Worm (Caenorhabditis elegans) whole organism, L4/young adult: ENCODE results near the gene uda-1.

ENCODE experiments used
- W03F9.2 ChIP-seq: fragments of 150-350 bp; optimal IDR thresholded peaks from 2 replicates; lab custom pipeline; 2014; ENCODE audit warnings: missing biosample characterization, missing genetic modification characterization
- dao-5 ChIP-seq: sonication (generic microtip); optimal IDR thresholded peaks from 2 replicates; lab custom pipeline; 2016; ENCODE audit warnings: missing genotype, missing genetic modification characterization, moderate library complexity, missing compliant biosample characterization
- him-1 ChIP-seq: sonication (generic microtip); optimal IDR thresholded peaks from 2 replicates; lab custom pipeline; 2016; ENCODE audit warnings: missing genotype, missing genetic modification reagents, missing genetic modification characterization, missing compliant biosample characterization

DNA sequence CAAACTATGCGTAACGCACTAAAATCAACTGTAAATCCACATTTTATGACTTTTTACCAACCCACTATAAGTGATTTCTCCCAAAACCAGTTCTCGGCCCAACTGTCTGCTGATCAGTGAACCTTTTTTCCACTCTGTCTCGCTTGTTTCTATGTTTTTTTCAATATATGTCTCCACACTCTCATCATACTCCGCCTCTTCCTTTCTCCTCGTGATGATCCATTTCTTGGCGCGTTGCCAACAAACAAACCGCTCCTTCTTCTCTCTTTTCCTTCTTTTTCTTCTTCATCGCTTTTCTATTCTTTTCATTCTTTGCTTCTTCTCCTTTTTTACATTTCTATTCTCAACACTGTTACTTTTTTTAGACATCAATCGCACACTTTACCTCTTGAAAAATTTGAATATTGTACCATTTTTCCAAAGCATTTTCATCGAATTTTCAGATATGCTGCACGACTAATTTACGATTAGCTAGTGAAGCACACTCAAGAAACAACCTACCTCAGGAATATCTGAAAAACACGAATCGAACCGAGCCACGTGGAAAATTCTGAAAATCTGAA lies 38.8 kb downstream of the uda-1 start, which contains the start of gene T06E8.8:
- no peak for TF ChIP-seq dao-5
- no peak for TF ChIP-seq him-1 (tag; lab: Kevin White, UChicago)
- no peak for TF ChIP-seq W03F9.2 (tag; lab: Kevin White, UChicago)
